Fruit fly (Drosophila melanogaster): ENCODE results near the gene lectin-28C.

- TF ChIP-seq psq (optimal IDR thresholded peaks at IDR 0.05) = no peak
- TF ChIP-seq Myc (optimal IDR thresholded peaks at IDR 0.05) = no peak
- no peak for TF ChIP-seq h (optimal IDR thresholded peaks at IDR 0.05)
These were observed 3.9 kb downstream of the lectin-28C start, which contains the start of gene TwdlE for dm6 chr2L:7860739-7861138.

Data from Kc167 (cell line).